Worm (Caenorhabditis elegans) whole organism, midembryonic: ENCODE data around the gene T28C6.3.

Experiments used
- T22C8.4 ChIP-seq: fragments of 200-800 bp; sonication (Bioruptor generic); IDR thresholded peaks from 2 replicates; pipeline ENCODE4 v1.3.6; 2022; ENCODE audit warnings: missing genetic modification characterization, missing compliant biosample characterization
- cog-1 ChIP-seq: sonication (generic microtip); optimal IDR thresholded peaks from 2 replicates; lab custom pipeline; 2016; ENCODE audit warnings: missing genetic modification characterization, missing compliant biosample characterization
- flt-1 ChIP-seq: fragments of 200-800 bp; sonication (Bioruptor generic); IDR thresholded peaks from 2 replicates; pipeline ENCODE4 v1.3.6; 2022; ENCODE audit warnings: missing genetic modification characterization, missing compliant biosample characterization
- klf-2 ChIP-seq: fragments of 200-800 bp; sonication (Bioruptor generic); conservative IDR thresholded peaks from 2 replicates; pipeline ENCODE4 v1.3.6; 2022; ENCODE audit warnings: missing genetic modification reagents, missing genetic modification characterization, missing compliant biosample characterization
- med-1 ChIP-seq: sonication (generic microtip); optimal IDR thresholded peaks from 2 replicates; lab custom pipeline; 2017; ENCODE audit warnings: missing genetic modification characterization, mild to moderate bottlenecking, missing compliant biosample characterization, antibody characterized with exemption, missing genetic modification reagents; ENCODE audit not compliant: insufficient read depth
- ref-1 ChIP-seq: fragments of 200-800 bp; sonication (Bioruptor generic); conservative IDR thresholded peaks from 2 replicates; pipeline ENCODE4 v1.3.6; 2022; ENCODE audit warnings: missing genetic modification reagents, missing genetic modification characterization, missing compliant biosample characterization
- tab-1 ChIP-seq: fragments of 200-800 bp; sonication (Bioruptor generic); IDR thresholded peaks from 2 replicates; pipeline ENCODE4 v1.3.6; 2022; ENCODE audit warnings: missing genetic modification characterization, missing compliant biosample characterization
- ztf-23 ChIP-seq: fragments of 200-800 bp; sonication (Bioruptor generic); IDR thresholded peaks from 2 replicates; pipeline ENCODE4 v1.3.6; 2022; ENCODE audit warnings: missing genetic modification reagents, missing genetic modification characterization, missing compliant biosample characterization
- ztf-29 ChIP-seq: fragments of 200-800 bp; sonication (Bioruptor generic); IDR thresholded peaks from 2 replicates; pipeline ENCODE4 v1.3.6; 2022; ENCODE audit warnings: missing genetic modification reagents, missing genetic modification characterization, missing compliant biosample characterization

T28C6.3 gene

DNA sequence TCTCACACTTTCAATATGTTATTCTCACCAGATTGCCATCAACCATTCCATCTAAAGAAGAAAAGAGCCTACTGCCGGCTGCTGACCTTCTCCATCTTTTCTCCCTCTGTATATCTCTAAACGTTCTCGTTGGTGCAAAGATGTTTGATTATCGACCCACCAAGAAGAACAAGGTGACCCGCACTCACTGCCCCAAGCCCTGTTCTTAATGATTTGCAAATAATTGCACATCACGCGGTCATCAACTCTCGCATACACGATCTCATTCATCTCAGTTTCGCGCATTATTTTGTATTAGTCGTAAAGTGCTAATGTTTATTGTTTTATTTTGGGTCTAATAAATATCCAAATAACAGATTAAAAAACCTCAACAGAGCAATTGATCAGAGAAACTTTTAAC, 670 bp upstream of the T28C6.3 start:
- TF ChIP-seq ref-1 (GFP tag; lab: Robert Waterston, UW) (no peak), ztf-29 (GFP tag; lab: Robert Waterston, UW) (no peak), med-1 (GFP tag; lab: Kevin White, UChicago) (no peak), T22C8.4 (GFP tag; lab: Robert Waterston, UW) (no peak), cog-1 (tag; lab: Kevin White, UChicago) (no peak), ztf-23 (GFP tag; lab: Robert Waterston, UW) (no peak), flt-1 (GFP tag; lab: Robert Waterston, UW) (no peak), klf-2 (GFP tag; lab: Robert Waterston, UW) (no peak), tab-1 (GFP tag; lab: Robert Waterston, UW) (no peak)

DNA sequence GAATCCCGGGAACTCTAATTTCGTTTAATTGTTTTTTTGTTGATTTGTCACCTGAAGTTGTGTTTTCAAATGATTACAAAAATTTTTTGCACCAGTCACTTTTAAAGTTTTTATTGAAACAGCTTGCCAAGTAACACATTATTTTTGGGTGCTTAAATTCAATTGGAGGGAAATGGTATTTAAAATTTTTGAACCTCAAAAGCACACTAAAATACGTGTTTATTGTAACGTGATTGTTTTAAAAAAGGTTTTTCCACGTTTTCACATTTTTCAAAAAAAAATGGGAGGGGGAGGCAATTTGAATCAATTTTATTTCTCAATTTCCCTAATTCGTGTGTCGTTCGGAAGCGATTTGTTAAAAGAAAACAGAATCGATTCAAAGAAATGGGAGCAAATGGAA, 1.0 kb downstream of the T28C6.3 start, which contains the start of gene T28C6.5:
Gene T28C6.5 (plus strand): TSS at position 301 of the 400 bp plus-strand sequence.
- no peak for TF ChIP-seq ref-1 (GFP tag; lab: Robert Waterston, UW)
- no peak for TF ChIP-seq klf-2 (GFP tag; lab: Robert Waterston, UW)
- no peak for TF ChIP-seq ztf-23 (GFP tag; lab: Robert Waterston, UW)
- TF ChIP-seq cog-1 (tag; lab: Kevin White, UChicago) = no peak

DNA sequence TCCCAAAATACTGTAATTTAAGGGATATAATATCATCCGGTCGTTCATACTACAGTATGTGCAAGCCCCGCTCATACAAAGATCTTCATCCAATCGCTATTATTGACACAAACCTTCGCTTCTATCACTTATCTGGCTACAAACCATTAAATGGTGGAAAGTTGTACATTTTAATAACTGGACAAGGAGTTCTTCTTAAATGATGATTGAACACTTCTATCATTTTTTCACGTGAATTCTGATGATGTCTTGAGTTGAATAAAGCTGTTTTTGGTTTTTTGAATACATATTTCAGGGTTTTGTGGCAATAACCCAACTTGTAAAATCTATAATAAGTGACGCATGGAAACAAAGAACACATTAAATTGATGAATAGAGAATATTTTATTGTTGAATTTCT, 2.5 kb downstream of the T28C6.3 start:
- TF ChIP-seq T22C8.4 (GFP tag; lab: Robert Waterston, UW) = no peak
- TF ChIP-seq flt-1 (GFP tag; lab: Robert Waterston, UW) = no peak
- TF ChIP-seq ztf-29 (GFP tag; lab: Robert Waterston, UW) = no peak
- TF ChIP-seq klf-2 (GFP tag; lab: Robert Waterston, UW) = no peak
- TF ChIP-seq ref-1 (GFP tag; lab: Robert Waterston, UW) = no peak
- no peak for TF ChIP-seq med-1 (GFP tag; lab: Kevin White, UChicago)
- no peak for TF ChIP-seq cog-1 (tag; lab: Kevin White, UChicago)
- TF ChIP-seq ztf-23 (GFP tag; lab: Robert Waterston, UW) = no peak
- TF ChIP-seq tab-1 (GFP tag; lab: Robert Waterston, UW) = no peak

DNA sequence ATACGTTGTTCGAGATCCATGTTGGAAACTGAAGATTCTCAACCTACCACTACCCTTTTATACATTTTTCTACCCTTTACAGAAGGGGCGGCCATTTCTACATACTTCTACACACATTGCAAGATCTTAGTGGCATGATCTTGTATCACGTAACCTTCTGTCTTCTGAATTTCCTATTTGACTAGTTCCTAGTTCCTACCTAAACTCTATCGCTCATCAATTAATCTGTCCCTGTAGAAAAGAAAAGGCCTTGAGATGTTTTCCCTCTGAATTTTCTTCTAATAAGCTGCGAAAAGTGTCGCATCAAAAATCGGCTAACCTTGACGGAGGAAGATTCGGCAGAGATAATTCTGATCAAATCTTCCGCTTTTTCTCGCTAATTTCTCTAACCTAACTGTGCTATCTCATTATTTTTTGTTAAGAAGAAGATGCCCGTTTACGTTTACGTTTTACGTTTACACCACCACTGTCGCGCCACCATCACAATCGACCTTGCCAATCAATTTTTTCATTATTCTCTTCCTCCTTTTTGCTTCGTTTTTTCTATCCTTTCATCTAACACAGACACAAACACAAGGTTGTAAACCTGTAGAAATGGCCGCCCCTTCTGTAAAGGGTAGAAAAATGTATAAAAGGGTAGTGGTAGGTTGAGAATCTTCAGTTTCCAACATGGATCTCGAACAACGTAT, 4.1 kb downstream of the T28C6.3 start, which contains the start of the genes col-117 and col-3:
Gene col-117 (minus strand): TSS at position 51 of the 689 bp plus-strand sequence.
Gene col-3 (plus strand): TSS at position 639 of the 689 bp plus-strand sequence.
- TF ChIP-seq ztf-29 (GFP tag; lab: Robert Waterston, UW) (no peak), ref-1 (GFP tag; lab: Robert Waterston, UW) (no peak), ztf-23 (GFP tag; lab: Robert Waterston, UW) (no peak), klf-2 (GFP tag; lab: Robert Waterston, UW) (no peak), med-1 (GFP tag; lab: Kevin White, UChicago) (no peak), T22C8.4 (GFP tag; lab: Robert Waterston, UW) (no peak), cog-1 (tag; lab: Kevin White, UChicago) (no peak), tab-1 (GFP tag; lab: Robert Waterston, UW) (no peak)

DNA sequence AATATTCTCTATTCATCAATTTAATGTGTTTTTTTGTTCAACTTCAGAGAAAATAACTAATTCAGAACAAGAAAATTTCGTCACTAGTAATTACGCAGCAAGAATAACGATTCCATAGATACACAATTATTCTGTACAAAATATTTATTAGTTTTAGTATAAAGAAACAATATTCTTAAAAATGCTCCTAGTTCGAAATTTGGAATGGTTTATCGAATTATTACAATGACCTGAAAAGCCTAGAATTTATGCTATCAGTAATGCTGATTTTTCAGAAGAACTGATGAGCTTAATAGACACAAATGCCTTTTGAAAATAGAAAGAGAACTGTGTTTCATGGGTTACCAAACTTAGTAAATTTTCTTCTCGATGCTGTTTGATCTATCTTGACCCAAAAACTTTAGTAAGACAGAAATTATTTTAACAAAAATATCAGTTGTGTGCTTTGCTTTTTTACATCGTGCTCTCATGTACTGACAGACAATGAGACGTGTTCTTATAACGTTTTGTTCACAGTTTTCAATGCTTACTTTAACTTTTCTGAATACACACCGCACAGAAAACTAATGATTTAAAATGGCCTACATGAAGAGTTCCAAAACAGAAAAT, 6.0 kb downstream of the T28C6.3 start:
- TF ChIP-seq cog-1 (tag; lab: Kevin White, UChicago) (no peak), tab-1 (GFP tag; lab: Robert Waterston, UW) (no peak), klf-2 (GFP tag; lab: Robert Waterston, UW) (no peak), ref-1 (GFP tag; lab: Robert Waterston, UW) (no peak), T22C8.4 (GFP tag; lab: Robert Waterston, UW) (no peak), flt-1 (GFP tag; lab: Robert Waterston, UW) (no peak), ztf-29 (GFP tag; lab: Robert Waterston, UW) (no peak), med-1 (GFP tag; lab: Kevin White, UChicago) (no peak), ztf-23 (GFP tag; lab: Robert Waterston, UW) (no peak)

DNA sequence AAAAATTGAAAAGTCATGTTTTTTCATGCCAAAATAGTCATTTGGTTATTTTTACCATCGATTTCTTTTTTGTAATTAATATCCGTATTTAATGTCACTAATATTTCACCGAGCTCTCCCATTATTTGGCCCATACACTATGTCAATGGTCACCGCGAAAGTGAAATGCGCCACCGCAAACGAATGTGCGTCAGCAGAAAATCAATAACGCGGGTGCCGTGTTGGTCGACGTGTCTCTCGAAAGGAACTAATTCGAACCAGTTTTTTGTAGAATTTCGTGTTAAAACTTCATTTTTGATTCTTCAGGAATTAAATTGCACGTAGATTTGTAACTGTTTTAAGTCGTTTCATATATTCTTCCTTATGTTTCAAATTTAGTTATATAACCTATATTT, 6.5 kb downstream of the T28C6.3 start:
- TF ChIP-seq klf-2 (GFP tag; lab: Robert Waterston, UW) = no peak
- peak; percentile 80 for TF ChIP-seq T22C8.4 (GFP tag; lab: Robert Waterston, UW)

DNA sequence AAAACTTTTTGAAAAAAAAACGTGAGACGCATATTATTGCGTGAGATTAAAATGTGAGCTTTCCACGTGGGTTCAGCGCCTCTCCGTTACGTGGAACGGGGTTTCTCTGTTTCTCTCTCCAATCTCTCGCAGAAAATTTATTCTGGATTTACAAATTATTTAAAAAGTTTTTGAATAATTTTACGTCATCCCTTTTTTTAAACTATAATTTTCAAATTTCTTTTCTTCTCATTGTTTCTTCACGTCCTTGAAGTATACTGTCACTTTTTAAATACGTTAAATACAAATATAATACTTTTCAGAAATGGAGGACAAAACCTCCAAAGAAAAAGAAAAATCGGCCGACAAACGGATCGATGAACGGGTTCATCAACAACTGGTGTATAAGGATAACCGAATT, 7.4 kb downstream of the T28C6.3 start, which contains the start of gene T28C6.7:
Gene T28C6.7 (plus strand): TSS at position 301 of the 400 bp plus-strand sequence.
- TF ChIP-seq klf-2 (GFP tag; lab: Robert Waterston, UW) = no peak
- TF ChIP-seq med-1 (GFP tag; lab: Kevin White, UChicago) = no peak
- TF ChIP-seq ztf-29 (GFP tag; lab: Robert Waterston, UW) = no peak
- no peak for TF ChIP-seq ztf-23 (GFP tag; lab: Robert Waterston, UW)
- TF ChIP-seq tab-1 (GFP tag; lab: Robert Waterston, UW) = no peak
- no peak for TF ChIP-seq ref-1 (GFP tag; lab: Robert Waterston, UW)
- no peak for TF ChIP-seq cog-1 (tag; lab: Kevin White, UChicago)
- TF ChIP-seq T22C8.4 (GFP tag; lab: Robert Waterston, UW) = no peak
- TF ChIP-seq flt-1 (GFP tag; lab: Robert Waterston, UW) = no peak

DNA sequence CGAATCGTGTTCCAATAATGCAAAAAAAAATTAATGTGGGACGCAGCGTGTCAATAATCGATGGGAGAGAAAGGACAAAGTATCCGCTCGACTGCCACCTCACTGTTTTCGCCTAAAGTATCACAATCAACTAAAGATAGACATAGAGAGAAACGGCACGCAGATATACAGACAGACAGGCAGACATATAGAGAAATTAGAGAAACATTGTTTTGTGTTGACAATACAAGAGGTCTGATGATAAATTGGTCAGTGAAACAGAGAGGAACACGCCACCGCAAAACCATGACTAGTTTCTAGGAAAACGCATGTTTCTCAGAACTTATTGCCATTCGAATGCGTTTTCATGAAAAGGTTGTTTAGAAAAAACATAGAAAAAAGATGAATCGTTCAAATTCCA, 10.4 kb downstream of the T28C6.3 start, which contains the start of gene T28C6.8:
Gene T28C6.8 (minus strand): TSS at position 137 of the 400 bp plus-strand sequence.
- TF ChIP-seq klf-2 (GFP tag; lab: Robert Waterston, UW) = no peak
- TF ChIP-seq med-1 (GFP tag; lab: Kevin White, UChicago) = no peak
- no peak for TF ChIP-seq T22C8.4 (GFP tag; lab: Robert Waterston, UW)
- TF ChIP-seq cog-1 (tag; lab: Kevin White, UChicago) = no peak
- no peak for TF ChIP-seq ref-1 (GFP tag; lab: Robert Waterston, UW)
- no peak for TF ChIP-seq ztf-23 (GFP tag; lab: Robert Waterston, UW)
- TF ChIP-seq tab-1 (GFP tag; lab: Robert Waterston, UW) = no peak
- TF ChIP-seq flt-1 (GFP tag; lab: Robert Waterston, UW) = no peak
- TF ChIP-seq ztf-29 (GFP tag; lab: Robert Waterston, UW) = no peak
